Worm (Caenorhabditis elegans): ENCODE results near the gene cutl-29.

DNA sequence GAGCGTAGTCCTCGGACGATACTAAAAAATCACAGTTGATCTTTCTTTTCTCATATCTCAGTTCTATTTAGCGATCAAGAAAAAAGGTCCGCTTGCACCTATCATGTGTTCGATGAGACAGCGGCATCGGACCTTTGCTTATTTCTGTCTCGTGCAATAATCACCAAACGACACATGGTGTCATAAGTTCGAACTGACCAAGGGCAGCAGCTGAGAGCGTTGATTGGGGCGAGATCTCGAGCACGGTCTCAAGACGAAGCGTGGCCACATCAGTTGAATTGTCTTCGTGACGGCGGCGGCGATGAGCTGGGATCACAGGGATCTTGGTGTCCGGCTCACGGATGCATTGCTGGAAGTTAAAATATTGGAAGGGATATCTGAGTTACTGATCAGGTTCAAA, 8.1 kb downstream of the cutl-29 start:
- TF ChIP-seq ceh-45 (GFP tag; IDR thresholded peaks at IDR 0.05) = no peak
- TF ChIP-seq nfya-1 (tag; optimal IDR thresholded peaks at IDR 0.05) = no peak
- TF ChIP-seq ceh-14 (tag; optimal IDR thresholded peaks at IDR 0.05) = no peak
- TF ChIP-seq unc-86 (tag; optimal IDR thresholded peaks at IDR 0.05) = no peak

Data from whole organism, late embryonic.